Fruit fly (Drosophila melanogaster) whole organism, embryonic: ENCODE results near the gene unc-119.

Experiments
- Adf1 ChIP-seq: fragments of 200-800 bp; sonication (Bioruptor generic); IDR thresholded peaks from 2 replicates; pipeline ENCODE4 v1.3.6; 2022; ENCODE audit warnings: missing biosample characterization, missing genetic modification characterization
- Asciz ChIP-seq: fragments of 200-800 bp; sonication (Bioruptor generic); optimal IDR thresholded peaks from 2 replicates; lab custom pipeline; 2017; ENCODE audit warnings: missing biosample characterization, mild to moderate bottlenecking, missing genetic modification characterization, missing genetic modification reagents
- CG10147 ChIP-seq: fragments of 200-800 bp; sonication (Bioruptor generic); optimal IDR thresholded peaks from 2 replicates; lab custom pipeline; 2019; ENCODE audit warnings: missing biosample characterization, mild to moderate bottlenecking, missing genetic modification characterization, moderate library complexity
- CG11456 ChIP-seq: fragments of 200-800 bp; sonication (Bioruptor generic); IDR thresholded peaks from 3 replicates; pipeline ENCODE4 v1.3.6; 2022; ENCODE audit warnings: missing biosample characterization, missing genetic modification characterization
- CG12071 ChIP-seq: fragments of 200-800 bp; sonication (Bioruptor generic); optimal IDR thresholded peaks from 3 replicates; lab custom pipeline; 2018; ENCODE audit warnings: missing biosample characterization, mild to moderate bottlenecking, missing genetic modification characterization
- CG12155 ChIP-seq: fragments of 200-800 bp; sonication (Bioruptor generic); optimal IDR thresholded peaks from 3 replicates; lab custom pipeline; 2016; ENCODE audit warnings: missing biosample characterization, missing genetic modification characterization
- CG12942 ChIP-seq: fragments of 200-800 bp; sonication (Bioruptor generic); optimal IDR thresholded peaks from 3 replicates; lab custom pipeline; 2016; ENCODE audit warnings: missing biosample characterization, missing genetic modification characterization
- CG15479 ChIP-seq: fragments of 200-800 bp; sonication (Bioruptor generic); optimal IDR thresholded peaks from 3 replicates; lab custom pipeline; 2019; ENCODE audit warnings: missing biosample characterization, mild to moderate bottlenecking, missing genetic modification characterization, moderate library complexity
- CG17186 ChIP-seq: fragments of 200-800 bp; sonication (Bioruptor generic); optimal IDR thresholded peaks from 3 replicates; lab custom pipeline; 2017; ENCODE audit warnings: missing biosample characterization, missing genetic modification reagents, missing genetic modification characterization
- CG17359 ChIP-seq: fragments of 200-800 bp; sonication (Bioruptor generic); optimal IDR thresholded peaks from 3 replicates; lab custom pipeline; 2018; ENCODE audit warnings: missing biosample characterization, mild to moderate bottlenecking, missing genetic modification characterization, moderate library complexity
- CG17612 ChIP-seq: fragments of 200-800 bp; sonication (Bioruptor generic); IDR thresholded peaks from 2 replicates; pipeline ENCODE4 v1.3.6; 2022; ENCODE audit warnings: missing biosample characterization, missing genetic modification characterization
- CG2120 ChIP-seq: fragments of 200-800 bp; sonication (Bioruptor generic); optimal IDR thresholded peaks from 3 replicates; lab custom pipeline; 2016; ENCODE audit warnings: missing biosample characterization, missing genetic modification characterization
- CG2129 ChIP-seq: fragments of 200-800 bp; sonication (Bioruptor generic); IDR thresholded peaks from 2 replicates; pipeline ENCODE4 v1.3.6; 2022; ENCODE audit warnings: missing biosample characterization, missing genetic modification characterization; ENCODE audit not compliant: partially characterized antibody
- CG3281 ChIP-seq: fragments of 200-800 bp; sonication (Bioruptor generic); optimal IDR thresholded peaks from 3 replicates; lab custom pipeline; 2017; ENCODE audit warnings: missing biosample characterization, mild to moderate bottlenecking, missing genetic modification characterization
- CG34224 ChIP-seq: fragments of 200-800 bp; sonication (Bioruptor generic); IDR thresholded peaks from 3 replicates; pipeline ENCODE4 v1.3.6; 2022; ENCODE audit warnings: missing biosample characterization, missing genetic modification characterization; ENCODE audit not compliant: partially characterized antibody
- CG3838 ChIP-seq: fragments of 200-800 bp; sonication (Bioruptor generic); optimal IDR thresholded peaks from 3 replicates; lab custom pipeline; 2016; ENCODE audit warnings: missing biosample characterization, missing genetic modification characterization
- CG4707 ChIP-seq: fragments of 200-800 bp; sonication (Bioruptor generic); optimal IDR thresholded peaks from 2 replicates; lab custom pipeline; 2018; ENCODE audit warnings: missing biosample characterization, mild to moderate bottlenecking, missing genetic modification characterization, moderate library complexity
- CG6683 ChIP-seq: fragments of 200-800 bp; sonication (Bioruptor generic); optimal IDR thresholded peaks from 2 replicates; lab custom pipeline; 2017; ENCODE audit warnings: missing biosample characterization, mild to moderate bottlenecking, missing genetic modification characterization, missing genetic modification reagents
- CG6813 ChIP-seq: fragments of 200-800 bp; sonication (Bioruptor generic); optimal IDR thresholded peaks from 2 replicates; lab custom pipeline; 2017; ENCODE audit warnings: missing biosample characterization, missing genetic modification characterization, mild to moderate bottlenecking, moderate library complexity, missing genetic modification reagents
- CG8281 ChIP-seq: fragments of 200-800 bp; sonication (Bioruptor generic); optimal IDR thresholded peaks from 2 replicates; lab custom pipeline; 2018; ENCODE audit warnings: missing biosample characterization, mild to moderate bottlenecking, missing genetic modification characterization, moderate library complexity
- Dek ChIP-seq: fragments of 200-800 bp; sonication (Bioruptor generic); optimal IDR thresholded peaks from 3 replicates; lab custom pipeline; 2019; ENCODE audit warnings: missing biosample characterization, mild to moderate bottlenecking, missing genetic modification characterization, moderate library complexity
- Dll ChIP-seq: fragments of 200-800 bp; sonication (Bioruptor generic); IDR thresholded peaks from 4 replicates; pipeline ENCODE4 v1.3.6; 2022; ENCODE audit warnings: missing biosample characterization, missing genetic modification characterization; ENCODE audit not compliant: partially characterized antibody
- HmgZ ChIP-seq: fragments of 200-800 bp; sonication (Bioruptor generic); optimal IDR thresholded peaks from 2 replicates; lab custom pipeline; 2018; ENCODE audit warnings: missing biosample characterization, mild to moderate bottlenecking, missing genetic modification characterization
- Hmr ChIP-seq: fragments of 200-800 bp; sonication (Bioruptor generic); optimal IDR thresholded peaks from 3 replicates; lab custom pipeline; 2017; ENCODE audit warnings: mild to moderate bottlenecking, missing biosample characterization, missing genetic modification reagents, missing genetic modification characterization
- NC2α ChIP-seq: fragments of 200-800 bp; sonication (Bioruptor generic); optimal IDR thresholded peaks from 2 replicates; lab custom pipeline; 2016; ENCODE audit warnings: missing biosample characterization, missing genetic modification characterization
- NK7.1 ChIP-seq: fragments of 200-800 bp; sonication (Bioruptor generic); optimal IDR thresholded peaks from 3 replicates; lab custom pipeline; 2016; ENCODE audit warnings: missing biosample characterization, missing genetic modification characterization
- Neu2 ChIP-seq: fragments of 200-800 bp; sonication (Bioruptor generic); optimal IDR thresholded peaks from 3 replicates; lab custom pipeline; 2016; ENCODE audit warnings: missing biosample characterization, missing genetic modification characterization, borderline replicate concordance
- Nf-YB ChIP-seq: fragments of 200-800 bp; sonication (Bioruptor generic); optimal IDR thresholded peaks from 3 replicates; lab custom pipeline; 2019; ENCODE audit warnings: missing biosample characterization, mild to moderate bottlenecking, missing genetic modification characterization, moderate library complexity
- Optix ChIP-seq: fragments of 200-800 bp; sonication (Bioruptor generic); IDR thresholded peaks from 3 replicates; pipeline ENCODE4 v1.3.6; 2022; ENCODE audit warnings: missing biosample characterization, missing genetic modification characterization
- Sin3A ChIP-seq: fragments of >200 bp; optimal IDR thresholded peaks from 2 replicates; lab custom pipeline; 2018
- ash1 ChIP-seq: fragments of 200-800 bp; sonication (Bioruptor generic); optimal IDR thresholded peaks from 2 replicates; lab custom pipeline; 2018; ENCODE audit warnings: missing biosample characterization, mild to moderate bottlenecking, missing genetic modification characterization
- bsh ChIP-seq, 2 experiments: fragments of 200-800 bp; sonication (Bioruptor generic); optimal IDR thresholded peaks; 2 replicates each; lab custom pipeline; 2017 to 2018; ENCODE audit warnings: mild to moderate bottlenecking in 2 of 2, missing biosample characterization in 2 of 2, missing genetic modification characterization in 2 of 2, moderate library complexity in 1 of 2
- caup ChIP-seq: fragments of 200-800 bp; sonication (Bioruptor generic); optimal IDR thresholded peaks from 3 replicates; lab custom pipeline; 2017; ENCODE audit warnings: missing biosample characterization, mild to moderate bottlenecking, missing genetic modification characterization, moderate library complexity; ENCODE audit not compliant: severe bottlenecking
- crc ChIP-seq: fragments of 200-800 bp; sonication (Bioruptor generic); optimal IDR thresholded peaks from 2 replicates; lab custom pipeline; 2016; ENCODE audit warnings: missing biosample characterization, missing genetic modification characterization
- fu2 ChIP-seq: fragments of 200-800 bp; sonication (Bioruptor generic); optimal IDR thresholded peaks from 2 replicates; lab custom pipeline; 2016; ENCODE audit warnings: missing biosample characterization, missing genetic modification characterization
- gfzf ChIP-seq: fragments of 200-800 bp; sonication (Bioruptor generic); optimal IDR thresholded peaks from 2 replicates; lab custom pipeline; 2016; ENCODE audit warnings: missing biosample characterization, mild to moderate bottlenecking, missing genetic modification characterization, moderate library complexity
- gsb-n ChIP-seq: fragments of 200-800 bp; sonication (Bioruptor generic); optimal IDR thresholded peaks from 3 replicates; lab custom pipeline; 2018; ENCODE audit warnings: missing biosample characterization, mild to moderate bottlenecking, missing genetic modification characterization
- gt ChIP-seq: fragments of 200-800 bp; sonication (Bioruptor generic); IDR thresholded peaks from 2 replicates; pipeline ENCODE4 v1.3.6; 2022; ENCODE audit warnings: missing biosample characterization, missing genetic modification characterization
- hb ChIP-seq: fragments of 200-800 bp; sonication (Bioruptor generic); IDR thresholded peaks from 3 replicates; pipeline ENCODE4 v1.3.6; 2022; ENCODE audit warnings: missing biosample characterization, missing genetic modification characterization; ENCODE audit not compliant: partially characterized antibody
- her ChIP-seq: fragments of 200-800 bp; sonication (Bioruptor generic); optimal IDR thresholded peaks from 2 replicates; lab custom pipeline; 2016; ENCODE audit warnings: missing biosample characterization, missing genetic modification characterization
- kay ChIP-seq: fragments of 200-800 bp; sonication (Bioruptor generic); optimal IDR thresholded peaks from 2 replicates; lab custom pipeline; 2016; ENCODE audit warnings: missing biosample characterization, missing genetic modification characterization
- nerfin-2 ChIP-seq: fragments of 200-800 bp; sonication (Bioruptor generic); IDR thresholded peaks from 2 replicates; pipeline ENCODE4 v1.3.6; 2022; ENCODE audit warnings: missing biosample characterization, missing genetic modification characterization; ENCODE audit not compliant: partially characterized antibody
- pb ChIP-seq: fragments of 200-800 bp; sonication (Bioruptor generic); optimal IDR thresholded peaks from 3 replicates; lab custom pipeline; 2016; ENCODE audit warnings: missing biosample characterization, missing genetic modification characterization
- schlank ChIP-seq: fragments of 200-800 bp; sonication (Bioruptor generic); optimal IDR thresholded peaks from 2 replicates; lab custom pipeline; 2018; ENCODE audit warnings: missing biosample characterization, mild to moderate bottlenecking, missing genetic modification characterization
- sd ChIP-seq: fragments of 200-800 bp; sonication (Bioruptor generic); optimal IDR thresholded peaks from 3 replicates; lab custom pipeline; 2018; ENCODE audit warnings: missing biosample characterization, mild to moderate bottlenecking, missing genetic modification characterization, moderate library complexity
- slou ChIP-seq: fragments of 200-800 bp; sonication (Bioruptor generic); optimal IDR thresholded peaks from 3 replicates; lab custom pipeline; 2016; ENCODE audit warnings: missing biosample characterization, missing genetic modification characterization
- stc ChIP-seq: fragments of 200-800 bp; sonication (Bioruptor generic); IDR thresholded peaks from 2 replicates; pipeline ENCODE4 v1.3.6; 2022; ENCODE audit warnings: missing biosample characterization, missing genetic modification characterization
- trem ChIP-seq: fragments of 200-800 bp; optimal IDR thresholded peaks from 3 replicates; lab custom pipeline; 2019; ENCODE audit warnings: missing biosample characterization, mild to moderate bottlenecking, missing genetic modification characterization, moderate library complexity
- wor ChIP-seq: fragments of 200-800 bp; sonication (Bioruptor generic); IDR thresholded peaks from 2 replicates; pipeline ENCODE4 v1.3.6; 2022; ENCODE audit warnings: missing biosample characterization, missing genetic modification characterization

The unc-119 gene

DNA sequence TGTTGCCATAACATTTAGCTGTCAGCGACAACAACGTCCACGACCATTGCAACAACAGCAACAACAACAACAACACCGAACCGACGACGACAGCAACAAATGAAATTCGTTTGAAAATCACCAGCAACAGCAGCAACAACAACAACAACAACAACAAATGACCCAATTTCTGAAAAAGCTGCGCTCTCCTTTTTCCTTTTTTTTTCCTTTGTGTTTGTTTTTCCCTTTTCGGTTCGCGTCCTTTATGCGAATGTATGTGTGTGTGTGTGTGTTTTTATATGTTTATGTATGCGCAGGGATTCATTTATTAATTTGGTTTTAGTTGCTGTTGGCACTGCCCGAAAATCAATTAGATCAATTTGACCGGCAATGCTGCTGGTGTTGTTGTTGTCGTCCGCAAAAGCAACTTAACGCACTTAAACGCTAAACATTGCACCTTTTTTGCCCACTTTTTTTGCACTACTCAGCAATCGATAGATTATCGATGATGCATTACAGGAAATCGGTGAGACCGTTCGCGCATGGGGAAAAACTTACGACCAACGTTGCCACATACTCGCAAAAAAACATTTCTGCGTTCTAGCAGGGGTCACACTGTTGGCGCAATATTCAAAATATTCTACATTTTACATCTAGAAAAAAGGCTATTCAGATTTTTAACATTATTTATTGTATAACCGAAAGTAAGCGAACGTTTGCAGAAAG lies at the start of gene unc-119 (continued):
- no peak for TF ChIP-seq CG11456
- TF ChIP-seq CG8281, result no peak
- TF ChIP-seq CG2120 (GFP tag; lab: Kevin White, UChicago), result no peak
- no peak for TF ChIP-seq Neu2 (GFP tag; lab: Kevin White, UChicago)
- no peak for TF ChIP-seq CG15479
- TF ChIP-seq hb, result peak; percentile 60; the same call in 2 of the 3 replicates
- TF ChIP-seq Adf1 (GFP tag; lab: Robert Waterston, UW), result no peak
- TF ChIP-seq Nf-YB (GFP tag; lab: Kevin White, UChicago), result peak; percentile 18
- peak; percentile 59 for TF ChIP-seq trem (tag; lab: Kevin White, UChicago)
- no peak for TF ChIP-seq stc (GFP tag; lab: Robert Waterston, UW)
- no peak for TF ChIP-seq kay (GFP tag; lab: Kevin White, UChicago)
- no peak for TF ChIP-seq her
- TF ChIP-seq Dll (GFP tag; lab: Robert Waterston, UW), result peak; percentile 76
- no peak for TF ChIP-seq NC2α (GFP tag; lab: Kevin White, UChicago)
- TF ChIP-seq HmgZ (tag; lab: Kevin White, UChicago), result peak; percentile 0
- no peak for TF ChIP-seq schlank (tag; lab: Kevin White, UChicago)
- TF ChIP-seq ash1, result no peak
- no peak for TF ChIP-seq CG12155 (GFP tag; lab: Kevin White, UChicago)
- TF ChIP-seq Sin3A (lab: Kevin White, UChicago), result peak; percentile 61
- TF ChIP-seq caup (GFP tag; lab: Kevin White, UChicago), result no peak
- peak in 1 of 2 experiments; percentile 46 for TF ChIP-seq bsh (GFP tag; optimal IDR thresholded peaks at IDR 0.05; lab: Kevin White, UChicago)
- TF ChIP-seq CG10147, result peak; percentile 1
- no peak for TF ChIP-seq gt (GFP tag; lab: Robert Waterston, UW)
- TF ChIP-seq CG6813, result no peak
- no peak for TF ChIP-seq CG3281 (GFP tag; lab: Kevin White, UChicago)
- TF ChIP-seq Optix (GFP tag; lab: Robert Waterston, UW), result no peak
- TF ChIP-seq Dek (tag; lab: Kevin White, UChicago), result no peak
- TF ChIP-seq CG3838 (GFP tag; lab: Kevin White, UChicago), result no peak
- TF ChIP-seq CG17612, result no peak
- no peak for TF ChIP-seq CG4707
- TF ChIP-seq pb, result no peak
- peak; percentile 55; the same call in 1 of the 2 replicates for TF ChIP-seq nerfin-2 (GFP tag; lab: Robert Waterston, UW)
- no peak for TF ChIP-seq wor
- peak; percentile 60 for TF ChIP-seq CG34224 (GFP tag; lab: Robert Waterston, UW)
- no peak for TF ChIP-seq Asciz (GFP tag; lab: Kevin White, UChicago)
- TF ChIP-seq CG12942 (GFP tag; lab: Kevin White, UChicago), result no peak
- no peak for TF ChIP-seq crc (GFP tag; lab: Kevin White, UChicago)
- TF ChIP-seq slou (GFP tag; lab: Kevin White, UChicago), result no peak
- TF ChIP-seq Hmr (GFP tag; lab: Kevin White, UChicago), result peak; percentile 56
- no peak; the same call in none of the 2 replicates for TF ChIP-seq CG2129
- TF ChIP-seq gfzf (GFP tag; lab: Kevin White, UChicago), result peak; percentile 80
- TF ChIP-seq gsb-n, result peak; percentile 16
- TF ChIP-seq sd (tag; lab: Kevin White, UChicago), result peak; percentile 19
- no peak for TF ChIP-seq CG17359 (tag; lab: Kevin White, UChicago)
- no peak for TF ChIP-seq NK7.1 (GFP tag; lab: Kevin White, UChicago)
- TF ChIP-seq CG6683, result no peak
- TF ChIP-seq CG17186 (GFP tag; lab: Kevin White, UChicago), result peak; percentile 82
- TF ChIP-seq CG12071 (GFP tag; lab: Kevin White, UChicago), result no peak
- no peak for TF ChIP-seq fu2 (GFP tag; lab: Kevin White, UChicago)
